Worm (Caenorhabditis elegans) whole organism, early embryonic: Measurements from ENCODE around the gene cest-17.

Experiments used
- F13C5.2 ChIP-seq: sonication (generic microtip); optimal IDR thresholded peaks from 2 replicates; lab custom pipeline; 2017; ENCODE audit warnings: mild to moderate bottlenecking, missing genetic modification characterization, inconsistent platforms, missing compliant biosample characterization
- aly-1 ChIP-seq: sonication (generic microtip); optimal IDR thresholded peaks from 2 replicates; lab custom pipeline; 2016; ENCODE audit warnings: missing genetic modification characterization, missing compliant biosample characterization
- ama-1 ChIP-seq: fragments of 150-350 bp; optimal IDR thresholded peaks from 2 replicates; lab custom pipeline; 2014
- ceh-36 ChIP-seq: sonication (generic microtip); optimal IDR thresholded peaks from 2 replicates; lab custom pipeline; 2016; ENCODE audit warnings: missing genetic modification characterization, inconsistent platforms, missing compliant biosample characterization
- ets-7 ChIP-seq: sonication (generic microtip); optimal IDR thresholded peaks from 2 replicates; lab custom pipeline; 2016; ENCODE audit warnings: missing genotype, missing genetic modification characterization, missing compliant biosample characterization
- hmbx-1 ChIP-seq: sonication (generic microtip); optimal IDR thresholded peaks from 2 replicates; lab custom pipeline; 2016; ENCODE audit warnings: mild to moderate bottlenecking, missing genetic modification characterization, missing compliant biosample characterization
- hnd-1 ChIP-seq: sonication (generic microtip); optimal IDR thresholded peaks from 2 replicates; lab custom pipeline; 2016; ENCODE audit warnings: missing genetic modification characterization, missing compliant biosample characterization
- pes-1 ChIP-seq: fragments of 200-800 bp; sonication (Bioruptor generic); IDR thresholded peaks from 2 replicates; pipeline ENCODE4 v1.3.6; 2022; ENCODE audit warnings: missing genetic modification reagents, missing genetic modification characterization, missing compliant biosample characterization
- scrt-1 ChIP-seq: fragments of 200-800 bp; sonication (Bioruptor generic); IDR thresholded peaks from 2 replicates; pipeline ENCODE4 v1.3.6; 2022; ENCODE audit warnings: missing genetic modification characterization, missing compliant biosample characterization
- tra-4 ChIP-seq: sonication (generic microtip); optimal IDR thresholded peaks from 2 replicates; lab custom pipeline; 2017; ENCODE audit warnings: missing genetic modification characterization, missing compliant biosample characterization

DNA sequence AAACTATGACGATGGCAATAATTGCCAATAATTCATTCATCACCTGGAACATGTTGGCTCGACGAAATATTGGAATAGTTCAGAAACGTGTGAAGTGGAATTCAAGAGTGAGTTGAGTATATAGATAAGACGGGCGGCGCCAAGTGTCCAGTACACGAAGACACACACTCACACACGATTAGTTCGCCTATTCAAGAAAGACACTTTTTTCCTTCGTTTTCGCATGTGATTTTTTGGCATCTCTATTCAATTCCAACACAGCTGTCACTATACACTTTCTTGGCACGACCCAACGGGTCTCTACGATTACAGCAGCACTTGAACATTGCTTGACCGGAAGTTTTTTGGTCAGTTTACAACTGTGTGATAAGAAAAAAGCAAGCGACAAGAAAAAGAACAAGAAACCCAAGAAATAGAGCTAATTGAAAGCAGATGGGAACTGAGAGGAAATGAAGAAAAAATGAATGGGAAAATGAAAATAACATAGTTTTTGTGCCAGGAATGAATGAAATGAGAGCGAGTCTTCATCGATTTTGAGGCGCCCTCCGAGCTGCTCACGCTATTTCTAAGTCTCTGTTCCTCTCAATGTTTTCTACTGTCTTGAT, 14.6 kb downstream of the cest-17 start, which contains the start of gene K07C11.8:
- TF ChIP-seq ama-1 (lab: Kevin White, UChicago) (no peak), scrt-1 (no peak), ets-7 (tag; lab: Kevin White, UChicago) (no peak), hnd-1 (tag; lab: Kevin White, UChicago) (no peak), F13C5.2 (tag; lab: Kevin White, UChicago) (no peak), aly-1 (tag; lab: Kevin White, UChicago) (no peak), hmbx-1 (tag; lab: Kevin White, UChicago) (no peak), tra-4 (tag; lab: Kevin White, UChicago) (no peak), pes-1 (no peak), ceh-36 (tag; lab: Kevin White, UChicago) (no peak)
